Worm (Caenorhabditis elegans) whole organism, mixed stage, embryonic: ENCODE data around the gene F56C9.10.

Experiments used
- elt-1 ChIP-seq: sonication (generic microtip); optimal IDR thresholded peaks from 2 replicates; lab custom pipeline; 2017; ENCODE audit warnings: missing genetic modification characterization, mild to moderate bottlenecking, missing compliant biosample characterization, antibody characterized with exemption, moderate library complexity, borderline replicate concordance; ENCODE audit not compliant: insufficient read depth
- mab-5 ChIP-seq: fragments of 150-350 bp; optimal IDR thresholded peaks from 2 replicates; lab custom pipeline; 2014; ENCODE audit warnings: missing biosample characterization, missing genetic modification characterization
- nhr-12 ChIP-seq: fragments of 150-350 bp; optimal IDR thresholded peaks from 2 replicates; lab custom pipeline; 2014; ENCODE audit warnings: missing biosample characterization, missing genetic modification characterization
- sptf-1 ChIP-seq: sonication (generic microtip); optimal IDR thresholded peaks from 2 replicates; lab custom pipeline; 2017; ENCODE audit warnings: mild to moderate bottlenecking, missing genetic modification characterization, moderate library complexity, missing compliant biosample characterization
- unc-62 ChIP-seq: fragments of 150-350 bp; optimal IDR thresholded peaks from 2 replicates; lab custom pipeline; 2014; ENCODE audit warnings: missing biosample characterization, missing genetic modification reagents, missing genetic modification characterization

DNA sequence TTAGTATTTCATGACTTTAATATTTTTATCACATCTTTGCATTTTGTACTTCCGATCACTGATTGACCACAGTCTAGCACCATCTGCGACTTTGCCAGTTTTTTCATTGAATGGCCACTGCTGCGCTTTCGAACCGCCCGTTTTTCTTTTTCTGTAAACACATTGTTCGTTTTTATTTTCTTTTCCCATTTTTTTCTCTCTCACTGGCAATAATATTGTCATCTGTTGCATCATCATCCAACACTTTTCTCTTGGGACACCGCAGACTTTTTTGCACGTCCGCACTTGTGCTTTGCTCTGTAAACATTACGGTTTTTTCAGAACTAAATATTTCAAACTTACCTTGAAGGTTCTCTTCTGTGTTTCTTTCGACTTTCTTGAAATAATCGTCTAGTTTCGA is 23.5 kb upstream of the F56C9.10 start:
- TF ChIP-seq mab-5 (tag; lab: Kevin White, UChicago) (no peak), unc-62 (GFP tag; lab: Kevin White, UChicago) (no peak), sptf-1 (tag; lab: Kevin White, UChicago) (no peak), nhr-12 (tag; lab: Kevin White, UChicago) (no peak), elt-1 (no peak)
